Worm (Caenorhabditis elegans) whole organism, L1 larva: ENCODE results near the gene srd-30.

Experiments used
- C16A3.4 ChIP-seq: fragments of 150-350 bp; optimal IDR thresholded peaks from 2 replicates; lab custom pipeline; 2014; ENCODE audit warnings: missing biosample characterization, missing genetic modification characterization
- C34B4.2 ChIP-seq: sonication (generic microtip); optimal IDR thresholded peaks from 2 replicates; lab custom pipeline; 2017; ENCODE audit warnings: mild to moderate bottlenecking, missing genetic modification characterization, missing compliant biosample characterization
- F16B12.6 ChIP-seq: fragments of 150-350 bp; optimal IDR thresholded peaks from 2 replicates; lab custom pipeline; 2014; ENCODE audit warnings: missing biosample characterization, missing genetic modification characterization
- Y116A8C.19 ChIP-seq: sonication (generic microtip); optimal IDR thresholded peaks from 2 replicates; lab custom pipeline; 2016; ENCODE audit warnings: missing compliant biosample characterization, missing genetic modification characterization, borderline replicate concordance
- aha-1 ChIP-seq: fragments of 150-350 bp; optimal IDR thresholded peaks from 2 replicates; lab custom pipeline; 2014; ENCODE audit warnings: missing biosample characterization, missing genetic modification characterization
- alr-1 ChIP-seq: fragments of 200-800 bp; sonication (Bioruptor generic); optimal IDR thresholded peaks from 2 replicates; lab custom pipeline; 2018; ENCODE audit warnings: borderline replicate concordance, mild to moderate bottlenecking, missing genetic modification characterization, missing compliant biosample characterization
- ceh-63 ChIP-seq: fragments of 200-800 bp; sonication (Bioruptor generic); optimal IDR thresholded peaks from 2 replicates; lab custom pipeline; 2018; ENCODE audit warnings: mild to moderate bottlenecking, missing genetic modification characterization, missing compliant biosample characterization
- ceh-88 ChIP-seq: fragments of 200-800 bp; sonication (Bioruptor generic); IDR thresholded peaks from 2 replicates; pipeline ENCODE4 v1.3.6; 2022; ENCODE audit warnings: missing genetic modification characterization, missing compliant biosample characterization
- ces-1 ChIP-seq: fragments of 150-350 bp; optimal IDR thresholded peaks from 2 replicates; lab custom pipeline; 2014; ENCODE audit warnings: missing biosample characterization, missing genetic modification reagents, missing genetic modification characterization
- dsc-1 ChIP-seq: sonication (generic microtip); optimal IDR thresholded peaks from 2 replicates; lab custom pipeline; 2016; ENCODE audit warnings: mild to moderate bottlenecking, missing genetic modification characterization, missing compliant biosample characterization
- efl-1 ChIP-seq, 4 experiments: fragments of 150-350 bp; optimal IDR thresholded peaks in 3 of 4; peaks in 1 of 4; 1 replicate in 1 of 4; 2 replicates in 3 of 4; lab custom pipeline; 2014; ENCODE audit warnings: missing biosample characterization in 2 of 4, missing genetic modification characterization in 2 of 4, missing genetic modification reagents in 2 of 4
- efl-3 ChIP-seq: fragments of 200-800 bp; sonication (Bioruptor generic); optimal IDR thresholded peaks from 2 replicates; lab custom pipeline; 2018; ENCODE audit warnings: mild to moderate bottlenecking, missing genetic modification characterization, missing compliant biosample characterization
- elt-2 ChIP-seq: sonication (generic microtip); optimal IDR thresholded peaks from 2 replicates; lab custom pipeline; 2016; ENCODE audit warnings: missing genetic modification characterization, mild to moderate bottlenecking, inconsistent platforms, missing compliant biosample characterization, missing genetic modification reagents
- elt-3 ChIP-seq, 6 experiments: fragments of 150-350 bp in 1 of 6; sonication (generic microtip); optimal IDR thresholded peaks; 2 replicates each; lab custom pipeline; 2017 to 2018; ENCODE audit warnings: missing biosample characterization in 6 of 6, missing genetic modification characterization in 6 of 6, inconsistent platforms in 1 of 6
- ets-5 ChIP-seq: fragments of 200-800 bp; sonication (Bioruptor generic); IDR thresholded peaks from 2 replicates; pipeline ENCODE4 v1.3.6; 2022; ENCODE audit warnings: missing genetic modification characterization, missing compliant biosample characterization
- fkh-10 ChIP-seq: sonication (generic microtip); optimal IDR thresholded peaks from 2 replicates; lab custom pipeline; 2017; ENCODE audit warnings: missing biosample characterization, missing genetic modification reagents, missing genetic modification characterization
- fkh-4 ChIP-seq: sonication (generic microtip); optimal IDR thresholded peaks from 2 replicates; lab custom pipeline; 2016; ENCODE audit warnings: missing compliant biosample characterization, missing genetic modification characterization, borderline replicate concordance
- fkh-8 ChIP-seq: sonication (generic microtip); optimal IDR thresholded peaks from 2 replicates; lab custom pipeline; 2016; ENCODE audit warnings: mild to moderate bottlenecking, missing genetic modification characterization, missing compliant biosample characterization
- fos-1 ChIP-seq: fragments of 150-350 bp; optimal IDR thresholded peaks from 2 replicates; lab custom pipeline; 2014; ENCODE audit warnings: missing biosample characterization, missing genetic modification characterization
- hlh-17 ChIP-seq: fragments of 200-800 bp; sonication (Bioruptor generic); optimal IDR thresholded peaks from 2 replicates; lab custom pipeline; 2018; ENCODE audit warnings: missing genetic modification characterization, mild to moderate bottlenecking, missing compliant biosample characterization, moderate library complexity, borderline replicate concordance
- hpl-2 ChIP-seq: fragments of 150-350 bp; optimal IDR thresholded peaks from 2 replicates; lab custom pipeline; 2014; ENCODE audit warnings: missing biosample characterization, missing genetic modification reagents, missing genetic modification characterization
- isw-1 ChIP-seq: fragments of 200-800 bp; sonication (Bioruptor generic); IDR thresholded peaks from 2 replicates; pipeline ENCODE4 v1.3.6; 2022; ENCODE audit warnings: missing genetic modification characterization, missing compliant biosample characterization
- lin-13 ChIP-seq: fragments of 150-350 bp; optimal IDR thresholded peaks from 2 replicates; lab custom pipeline; 2014; ENCODE audit warnings: missing biosample characterization, missing genetic modification reagents, missing genetic modification characterization
- lin-35 ChIP-seq, 2 experiments: fragments of 150-350 bp; optimal IDR thresholded peaks; 2 replicates each; lab custom pipeline; 2014; ENCODE audit warnings: missing biosample characterization in 2 of 2, missing genetic modification characterization in 2 of 2, missing genetic modification reagents in 2 of 2
- mab-9 ChIP-seq: fragments of 200-800 bp; sonication (Bioruptor generic); IDR thresholded peaks from 2 replicates; pipeline ENCODE4 v1.3.6; 2022; ENCODE audit warnings: missing genetic modification reagents, missing genetic modification characterization, missing compliant biosample characterization
- mdl-1 ChIP-seq, 2 experiments: fragments of 150-350 bp; optimal IDR thresholded peaks; 2 replicates each; lab custom pipeline; 2014 to 2017; ENCODE audit warnings: missing biosample characterization in 2 of 2, missing genetic modification characterization in 2 of 2, inconsistent platforms in 1 of 2
- nhr-19 ChIP-seq: fragments of 200-800 bp; sonication (Bioruptor generic); conservative IDR thresholded peaks from 2 replicates; pipeline ENCODE4 v1.3.6; 2022; ENCODE audit warnings: missing genetic modification characterization, missing compliant biosample characterization
- nhr-237 ChIP-seq: fragments of 150-350 bp; optimal IDR thresholded peaks from 2 replicates; lab custom pipeline; 2014; ENCODE audit warnings: missing biosample characterization, missing genetic modification characterization
- nhr-28 ChIP-seq: fragments of 150-350 bp; optimal IDR thresholded peaks from 2 replicates; lab custom pipeline; 2014; ENCODE audit warnings: missing biosample characterization, missing genetic modification characterization
- nhr-47 ChIP-seq: sonication (generic microtip); optimal IDR thresholded peaks from 2 replicates; lab custom pipeline; 2016; ENCODE audit warnings: mild to moderate bottlenecking, missing genetic modification characterization, moderate library complexity, missing compliant biosample characterization
- nhr-71 ChIP-seq: sonication (generic microtip); optimal IDR thresholded peaks from 2 replicates; lab custom pipeline; 2016; ENCODE audit warnings: mild to moderate bottlenecking, missing genetic modification characterization, moderate library complexity, missing compliant biosample characterization
- nhr-76 ChIP-seq: sonication (generic microtip); optimal IDR thresholded peaks from 2 replicates; lab custom pipeline; 2017; ENCODE audit warnings: missing biosample characterization, missing genetic modification characterization
- nhr-77 ChIP-seq: fragments of 150-350 bp; optimal IDR thresholded peaks from 2 replicates; lab custom pipeline; 2014; ENCODE audit warnings: missing biosample characterization, missing genetic modification characterization
- nhr-84 ChIP-seq: sonication (generic microtip); optimal IDR thresholded peaks from 2 replicates; lab custom pipeline; 2017; ENCODE audit warnings: missing biosample characterization, missing genetic modification characterization
- nhr-85 ChIP-seq: sonication (generic microtip); peaks from one replicate; lab custom pipeline; 2016; ENCODE audit warnings: missing genetic modification characterization, inconsistent platforms, missing compliant biosample characterization
- pag-3 ChIP-seq: sonication (generic microtip); optimal IDR thresholded peaks from 2 replicates; lab custom pipeline; 2017; ENCODE audit warnings: missing genetic modification characterization, mild to moderate bottlenecking, missing compliant biosample characterization, antibody characterized with exemption, borderline replicate concordance; ENCODE audit not compliant: insufficient read depth
- snpc-4 ChIP-seq: fragments of 150-350 bp; optimal IDR thresholded peaks from 2 replicates; lab custom pipeline; 2014; ENCODE audit warnings: missing biosample characterization, missing genetic modification characterization
- snu-23 ChIP-seq: sonication (generic microtip); optimal IDR thresholded peaks from 2 replicates; lab custom pipeline; 2016; ENCODE audit warnings: missing genetic modification characterization, missing compliant biosample characterization
- sptf-1 ChIP-seq: fragments of 150-350 bp; optimal IDR thresholded peaks from 2 replicates; lab custom pipeline; 2014; ENCODE audit warnings: missing biosample characterization, missing genetic modification characterization
- sup-37 ChIP-seq: fragments of 200-800 bp; sonication (Bioruptor generic); optimal IDR thresholded peaks from 2 replicates; lab custom pipeline; 2018; ENCODE audit warnings: mild to moderate bottlenecking, missing genetic modification characterization, missing compliant biosample characterization
- swsn-7 ChIP-seq: sonication (generic microtip); optimal IDR thresholded peaks from 2 replicates; lab custom pipeline; 2016; ENCODE audit warnings: missing genetic modification characterization, missing compliant biosample characterization
- tlp-1 ChIP-seq: fragments of 150-350 bp; optimal IDR thresholded peaks from 2 replicates; lab custom pipeline; 2014; ENCODE audit warnings: missing biosample characterization, missing genetic modification characterization
- unc-130 ChIP-seq: fragments of 150-350 bp; optimal IDR thresholded peaks from 2 replicates; lab custom pipeline; 2017; ENCODE audit warnings: missing biosample characterization, missing genetic modification characterization, inconsistent platforms
- unc-86 ChIP-seq: sonication (generic microtip); optimal IDR thresholded peaks from 2 replicates; lab custom pipeline; 2016; ENCODE audit warnings: missing genetic modification characterization, missing compliant biosample characterization
- zag-1 ChIP-seq: fragments of 150-350 bp; optimal IDR thresholded peaks from 2 replicates; lab custom pipeline; 2014; ENCODE audit warnings: missing biosample characterization, missing genetic modification characterization
- ztf-11 ChIP-seq, 2 experiments: sonication (generic microtip); optimal IDR thresholded peaks; 2 replicates each; lab custom pipeline; 2016 to 2017; ENCODE audit warnings: missing genetic modification characterization in 2 of 2, missing biosample characterization in 1 of 2, missing compliant biosample characterization in 1 of 2

Gene srd-30

ce11 chrV:7609698-7610420 is 19.7 kb upstream of the srd-30 start, which contains the start of the genes folt-3 and clec-214:
Gene folt-3 (minus strand): TSS chrV:7609748.
Gene clec-214 (plus strand): TSS chrV:7610370.
- no peak for TF ChIP-seq Y116A8C.19 (tag; lab: Kevin White, UChicago)
- TF ChIP-seq elt-2 (tag; lab: Kevin White, UChicago): peak; percentile 32

DNA sequence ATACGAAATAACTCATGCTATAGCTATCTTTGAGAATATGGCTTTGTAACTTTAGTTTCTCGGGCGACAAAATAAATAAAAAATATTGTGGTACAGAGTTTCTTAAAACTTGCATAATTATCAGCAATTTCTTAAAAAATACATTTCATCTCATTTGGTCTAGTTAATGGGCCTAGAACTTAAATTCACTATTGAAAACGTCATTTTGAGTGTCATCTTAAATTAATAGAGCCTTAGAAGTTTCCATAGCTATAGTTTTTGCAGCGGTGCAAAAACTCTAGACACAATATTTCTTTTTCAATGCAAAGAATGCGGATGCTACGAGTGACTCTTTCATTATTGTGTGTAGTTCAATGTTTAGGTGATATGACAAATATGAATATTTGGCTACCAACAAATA is 17.6 kb upstream of the srd-30 start, which contains the start of gene clec-215:
TSS of gene clec-215 (plus strand) at position 301 of the 400 bp plus-strand sequence.
- no peak for TF ChIP-seq nhr-77 (tag; lab: Kevin White, UChicago)
- TF ChIP-seq alr-1: no peak
- no peak for TF ChIP-seq fos-1 (tag; lab: Kevin White, UChicago)
- TF ChIP-seq nhr-28 (tag; lab: Kevin White, UChicago): no peak
- TF ChIP-seq ets-5: no peak
- no peak for TF ChIP-seq nhr-237
- TF ChIP-seq F16B12.6 (tag; lab: Kevin White, UChicago): no peak
- no peak for TF ChIP-seq dsc-1 (tag; lab: Kevin White, UChicago)
- TF ChIP-seq ceh-63 (GFP tag; lab: Kevin White, UChicago): no peak
- TF ChIP-seq nhr-84 (tag; lab: Kevin White, UChicago): no peak
- no peak for TF ChIP-seq Y116A8C.19 (tag; lab: Kevin White, UChicago)
- no peak for TF ChIP-seq fkh-8 (tag; lab: Kevin White, UChicago)
- no peak for TF ChIP-seq nhr-85 (tag; lab: Kevin White, UChicago)
- no peak for TF ChIP-seq nhr-47 (tag; lab: Kevin White, UChicago)
- no peak for TF ChIP-seq ztf-11 (tag; optimal IDR thresholded peaks at IDR 0.05; lab: Kevin White, UChicago)
- TF ChIP-seq isw-1 (GFP tag; lab: Robert Waterston, UW): no peak
- no peak for TF ChIP-seq tlp-1 (tag; lab: Kevin White, UChicago)
- no peak for TF ChIP-seq lin-35 (GFP tag; optimal IDR thresholded peaks at IDR 0.05; lab: Kevin White, UChicago)
- TF ChIP-seq C34B4.2 (tag; lab: Kevin White, UChicago): no peak

DNA sequence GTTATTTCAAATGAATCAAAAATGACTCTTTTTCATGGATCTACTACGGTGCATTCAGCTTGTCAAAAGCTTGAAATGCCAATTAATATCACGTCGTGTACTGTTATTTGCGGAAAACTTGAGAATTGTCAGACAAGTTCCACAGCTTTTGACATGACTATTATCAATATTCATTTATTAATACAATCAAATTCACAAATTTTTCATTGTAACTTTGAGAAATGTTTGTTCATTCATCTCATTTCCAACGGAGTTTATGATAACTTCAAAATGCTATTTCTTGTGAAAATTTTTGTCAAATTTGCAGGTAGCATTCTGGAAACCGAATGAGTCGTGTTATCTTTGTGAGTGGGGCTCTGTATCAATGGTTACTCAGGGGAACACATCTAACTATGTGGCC is 11.5 kb upstream of the srd-30 start, which contains the start of gene C50E3.15:
TSS of gene C50E3.15 (plus strand) at position 301 of the 400 bp plus-strand sequence.
- TF ChIP-seq swsn-7 (tag; lab: Kevin White, UChicago): no peak
- no peak for TF ChIP-seq unc-130
- no peak for TF ChIP-seq tlp-1 (tag; lab: Kevin White, UChicago)
- TF ChIP-seq hpl-2 (GFP tag; lab: Kevin White, UChicago): no peak
- no peak for TF ChIP-seq zag-1 (tag; lab: Kevin White, UChicago)
- no peak for TF ChIP-seq C16A3.4 (tag; lab: Kevin White, UChicago)
- TF ChIP-seq aha-1 (tag; lab: Kevin White, UChicago): no peak
- TF ChIP-seq ets-5: no peak
- TF ChIP-seq lin-13 (GFP tag; lab: Kevin White, UChicago): no peak
- TF ChIP-seq sptf-1: no peak
- TF ChIP-seq lin-35 (GFP tag; optimal IDR thresholded peaks at IDR 0.05; lab: Kevin White, UChicago): no peak
- no peak for TF ChIP-seq fkh-4 (tag; lab: Kevin White, UChicago)
- no peak for TF ChIP-seq nhr-76 (tag; lab: Kevin White, UChicago)
- no peak for TF ChIP-seq ces-1 (GFP tag; lab: Kevin White, UChicago)
- no peak for TF ChIP-seq efl-3
- TF ChIP-seq mab-9 (GFP tag; lab: Robert Waterston, UW): no peak
- TF ChIP-seq ceh-88 (GFP tag; lab: Robert Waterston, UW): no peak
- no peak for TF ChIP-seq nhr-19 (GFP tag; lab: Robert Waterston, UW)
- TF ChIP-seq mdl-1 (tag; optimal IDR thresholded peaks at IDR 0.05; lab: Kevin White, UChicago): no peak

DNA sequence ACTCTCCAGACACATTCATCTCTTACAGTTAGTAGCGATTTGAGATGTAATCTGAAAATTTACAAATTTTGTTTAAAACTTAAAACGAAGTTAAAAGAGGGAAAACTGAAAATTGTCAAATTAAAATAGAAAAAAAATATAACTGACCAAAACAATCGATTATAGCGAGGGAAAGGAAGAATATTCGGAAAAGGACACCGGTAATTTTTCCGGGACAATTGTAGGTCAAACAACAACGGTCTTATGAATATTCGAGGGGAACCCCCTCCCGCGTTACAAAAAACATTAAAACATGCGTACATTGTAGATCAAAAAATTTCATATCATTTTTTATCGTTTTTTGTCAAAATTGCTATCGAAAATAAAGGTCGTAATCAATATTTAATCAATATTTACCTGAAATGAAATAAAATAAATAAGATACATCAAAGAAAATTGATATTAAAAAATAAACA is 7.6 kb upstream of the srd-30 start, which contains the start of gene C50E3.12:
TSS of gene C50E3.12 (minus strand) at position 51 of the 455 bp plus-strand sequence.
- TF ChIP-seq sup-37 (no peak), nhr-84 (tag; lab: Kevin White, UChicago) (no peak), nhr-71 (tag; lab: Kevin White, UChicago) (no peak), unc-86 (tag; lab: Kevin White, UChicago) (no peak), pag-3 (no peak), snpc-4 (tag; lab: Kevin White, UChicago) (no peak), snu-23 (GFP tag; lab: Kevin White, UChicago) (no peak), Y116A8C.19 (tag; lab: Kevin White, UChicago) (no peak), efl-1 (optimal IDR thresholded peaks at IDR 0.05; lab: Kevin White, UChicago) (no peak), efl-1 (GFP tag; optimal IDR thresholded peaks at IDR 0.05 in 1 of 2; lab: Kevin White, UChicago) (no peak), hlh-17 (GFP tag; lab: Kevin White, UChicago) (no peak), elt-3 (tag; optimal IDR thresholded peaks at IDR 0.05; lab: Kevin White, UChicago) (no peak), fkh-10 (no peak), isw-1 (GFP tag; lab: Robert Waterston, UW) (no peak)
